Worm (Caenorhabditis elegans) whole organism, L3 larva: ENCODE results near the gene dnj-10.

ENCODE experiments used
- nhr-12 ChIP-seq: fragments of 150-350 bp; optimal IDR thresholded peaks from 2 replicates; lab custom pipeline; 2014; ENCODE audit warnings: missing biosample characterization, missing genetic modification characterization
- ztf-11 ChIP-seq: fragments of 150-350 bp; optimal IDR thresholded peaks from 2 replicates; lab custom pipeline; 2014; ENCODE audit warnings: missing biosample characterization, missing genetic modification characterization

DNA sequence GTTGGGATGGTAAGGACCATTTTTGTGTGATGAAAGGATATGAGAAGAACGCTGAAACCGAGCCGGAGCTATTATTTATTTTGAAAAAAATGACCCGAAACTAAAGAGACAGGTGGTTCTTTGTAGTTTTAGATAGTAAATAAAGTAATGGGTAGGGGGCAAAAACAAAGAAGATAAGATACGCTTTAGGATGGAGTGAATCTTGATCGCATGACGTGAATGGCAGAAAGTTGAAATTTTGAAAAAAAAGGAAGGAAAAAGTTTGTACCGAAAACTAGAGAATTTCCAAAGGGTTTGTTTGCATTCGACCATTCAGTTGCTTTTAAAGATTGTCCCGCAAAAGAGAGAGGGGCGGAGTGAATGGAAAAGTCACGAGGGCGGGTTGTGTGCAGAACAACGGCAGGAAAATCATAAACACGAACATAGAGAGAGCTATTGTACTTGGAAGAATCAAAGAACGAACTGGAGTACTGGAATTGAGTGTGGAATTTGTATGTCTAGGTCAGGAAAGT lies 23.0 kb downstream of the dnj-10 start, which contains the start of gene F22B7.9:
- TF ChIP-seq nhr-12 (tag; lab: Kevin White, UChicago) (no peak), ztf-11 (tag; lab: Kevin White, UChicago) (no peak)
